Fruit fly (Drosophila melanogaster) whole organism, pupa: Measurements from ENCODE around the gene CG18661.

Experiments
- CG10348 ChIP-seq: fragments of 200-800 bp; sonication (Bioruptor generic); IDR thresholded peaks from 2 replicates; pipeline ENCODE4 v1.3.6; 2022; ENCODE audit warnings: missing biosample characterization, missing genetic modification characterization
- CG12605 ChIP-seq: fragments of 200-800 bp; sonication (Bioruptor generic); IDR thresholded peaks from 2 replicates; pipeline ENCODE4 v1.3.6; 2022; ENCODE audit warnings: missing biosample characterization, missing genetic modification characterization
- CG13204 ChIP-seq: fragments of 200-800 bp; sonication (Bioruptor generic); optimal IDR thresholded peaks from 2 replicates; lab custom pipeline; 2018; ENCODE audit warnings: missing biosample characterization, mild to moderate bottlenecking, missing genetic modification characterization, moderate library complexity
- CG14655 ChIP-seq: fragments of 200-800 bp; sonication (Bioruptor generic); optimal IDR thresholded peaks from 3 replicates; lab custom pipeline; 2017; ENCODE audit warnings: mild to moderate bottlenecking, missing biosample characterization, missing genetic modification reagents, missing genetic modification characterization
- CG15710 ChIP-seq: fragments of 200-800 bp; sonication (Bioruptor generic); optimal IDR thresholded peaks from 2 replicates; lab custom pipeline; 2018; ENCODE audit warnings: missing biosample characterization, mild to moderate bottlenecking, missing genetic modification characterization, moderate library complexity
- CG17806 ChIP-seq: fragments of 200-800 bp; sonication (Bioruptor generic); optimal IDR thresholded peaks from 2 replicates; lab custom pipeline; 2018; ENCODE audit warnings: missing biosample characterization, mild to moderate bottlenecking, missing genetic modification characterization, moderate library complexity
- CG32121 ChIP-seq: fragments of 200-800 bp; sonication (Bioruptor generic); IDR thresholded peaks from 2 replicates; pipeline ENCODE4 v1.3.6; 2022; ENCODE audit warnings: missing biosample characterization, missing genetic modification characterization
- CG34367 ChIP-seq: fragments of 200-800 bp; sonication (Bioruptor generic); optimal IDR thresholded peaks from 2 replicates; lab custom pipeline; 2018; ENCODE audit warnings: missing biosample characterization, mild to moderate bottlenecking, missing genetic modification characterization
- CG4496 ChIP-seq: fragments of 200-800 bp; sonication (Bioruptor generic); IDR thresholded peaks from 3 replicates; pipeline ENCODE4 v1.3.6; 2022; ENCODE audit warnings: missing biosample characterization, missing genetic modification characterization
- CG8159 ChIP-seq: fragments of 200-800 bp; sonication (Bioruptor generic); optimal IDR thresholded peaks from 3 replicates; lab custom pipeline; 2018; ENCODE audit warnings: missing biosample characterization, mild to moderate bottlenecking, missing genetic modification characterization, moderate library complexity
- CG8301 ChIP-seq: fragments of 200-800 bp; sonication (Bioruptor generic); optimal IDR thresholded peaks from 2 replicates; lab custom pipeline; 2018; ENCODE audit warnings: missing biosample characterization, mild to moderate bottlenecking, missing genetic modification characterization
- CG9948 ChIP-seq: fragments of 200-800 bp; sonication (Bioruptor generic); optimal IDR thresholded peaks from 2 replicates; lab custom pipeline; 2018; ENCODE audit warnings: missing biosample characterization, mild to moderate bottlenecking, missing genetic modification characterization, moderate library complexity
- D1 ChIP-seq: fragments of 200-800 bp; sonication (Bioruptor generic); optimal IDR thresholded peaks from 2 replicates; lab custom pipeline; 2018; ENCODE audit warnings: missing biosample characterization, mild to moderate bottlenecking, missing genetic modification characterization, moderate library complexity
- EcR ChIP-seq: fragments of 200-800 bp; sonication (Bioruptor generic); optimal IDR thresholded peaks from 3 replicates; lab custom pipeline; 2019; ENCODE audit warnings: missing biosample characterization, missing genetic modification characterization, mild to moderate bottlenecking, moderate library complexity, missing genetic modification reagents
- Ets98B ChIP-seq: fragments of 200-800 bp; sonication (Bioruptor generic); IDR thresholded peaks from 2 replicates; pipeline ENCODE4 v1.3.6; 2022; ENCODE audit warnings: missing biosample characterization, missing genetic modification characterization
- Pif1A ChIP-seq: fragments of 200-800 bp; sonication (Bioruptor generic); optimal IDR thresholded peaks from 3 replicates; lab custom pipeline; 2016; ENCODE audit warnings: missing biosample characterization, missing genetic modification characterization
- Pif1B ChIP-seq: fragments of 200-800 bp; sonication (Bioruptor generic); optimal IDR thresholded peaks from 3 replicates; lab custom pipeline; 2016; ENCODE audit warnings: missing biosample characterization, missing genetic modification characterization
- Snoo ChIP-seq: fragments of 200-800 bp; sonication (Bioruptor generic); optimal IDR thresholded peaks from 3 replicates; lab custom pipeline; 2017; ENCODE audit warnings: missing biosample characterization, mild to moderate bottlenecking, missing genetic modification characterization, inconsistent platforms
- fd96Ca ChIP-seq: fragments of 200-800 bp; sonication (Bioruptor generic); IDR thresholded peaks from 3 replicates; pipeline ENCODE4 v1.3.6; 2022; ENCODE audit warnings: missing biosample characterization, missing genetic modification characterization
- gl ChIP-seq: fragments of 200-800 bp; sonication (Bioruptor generic); optimal IDR thresholded peaks from 2 replicates; lab custom pipeline; 2018; ENCODE audit warnings: missing biosample characterization, mild to moderate bottlenecking, missing genetic modification characterization
- rn ChIP-seq: fragments of 200-800 bp; sonication (Bioruptor generic); IDR thresholded peaks from 2 replicates; pipeline ENCODE4 v1.3.6; 2022; ENCODE audit warnings: missing biosample characterization, missing genetic modification characterization

Gene CG18661

DNA sequence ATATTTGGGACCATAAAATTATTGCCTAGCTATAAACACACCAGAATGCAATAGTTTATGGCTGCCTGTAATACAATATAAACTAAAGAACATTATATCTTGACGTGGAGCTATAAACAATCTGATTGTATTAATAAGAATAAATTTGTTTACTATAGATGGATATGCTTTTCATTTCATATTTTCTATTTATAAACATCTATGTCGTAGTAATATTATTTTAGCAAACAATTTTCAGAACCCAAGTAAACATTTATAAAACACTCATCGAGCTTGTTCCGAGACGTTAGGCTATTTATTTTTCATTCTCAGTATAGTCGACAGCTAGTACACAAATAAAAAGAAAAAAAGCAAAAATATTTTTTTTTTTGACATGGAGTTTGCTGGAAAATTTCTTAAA lies 17.0 kb upstream of the CG18661 start, which contains the start of gene CG18662:
Gene CG18662 (plus strand): TSS at position 301 of the 400 bp plus-strand sequence.
- TF ChIP-seq Ets98B (no peak), CG8159 (tag; lab: Kevin White, UChicago) (no peak), Pif1B (no peak), CG4496 (GFP tag; lab: Robert Waterston, UW) (no peak), EcR (GFP tag; lab: Kevin White, UChicago) (no peak), Pif1A (GFP tag; lab: Kevin White, UChicago) (no peak), CG32121 (no peak)

DNA sequence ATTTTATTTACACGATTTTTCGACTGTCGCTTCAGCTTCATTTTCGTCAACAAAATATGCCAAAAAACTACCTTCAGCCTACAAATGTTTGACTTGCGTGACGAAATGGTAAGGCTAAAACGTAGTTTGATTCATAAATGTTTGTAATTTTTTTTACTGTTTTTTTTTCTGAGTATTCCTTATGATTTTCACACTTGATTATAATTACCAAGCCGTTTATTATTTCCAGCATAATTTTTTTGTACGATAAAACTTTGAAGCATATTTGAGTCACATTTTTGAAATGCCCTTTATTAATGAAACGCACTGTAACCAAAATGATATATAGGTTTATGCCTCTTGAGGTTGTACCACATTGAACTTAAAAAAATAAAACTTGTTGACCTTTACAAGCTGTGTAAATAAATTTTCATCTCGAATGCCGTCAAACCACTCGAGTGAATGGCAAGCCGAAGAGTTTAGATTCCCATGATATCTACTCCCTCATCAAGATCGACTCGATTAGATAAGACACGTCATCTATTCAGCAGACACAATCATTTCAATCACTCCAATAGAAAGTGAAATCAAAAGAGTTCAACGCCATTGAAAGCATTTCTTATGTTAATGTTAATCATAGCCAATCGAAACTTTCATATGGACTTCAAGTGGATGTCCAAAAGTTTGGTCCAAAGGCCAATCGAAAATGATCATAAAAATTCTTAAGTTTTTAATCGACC lies 14.7 kb upstream of the CG18661 start:
- TF ChIP-seq Pif1B = no peak
- no peak for TF ChIP-seq CG32121
- no peak for TF ChIP-seq CG8159 (tag; lab: Kevin White, UChicago)
- TF ChIP-seq Ets98B = no peak
- no peak for TF ChIP-seq Pif1A (GFP tag; lab: Kevin White, UChicago)
- TF ChIP-seq CG4496 (GFP tag; lab: Robert Waterston, UW) = no peak
- no peak for TF ChIP-seq CG17806 (tag; lab: Kevin White, UChicago)
- no peak for TF ChIP-seq CG14655 (GFP tag; lab: Kevin White, UChicago)
- TF ChIP-seq Snoo (tag; lab: Kevin White, UChicago) = no peak
- no peak for TF ChIP-seq fd96Ca (GFP tag; lab: Robert Waterston, UW)
- no peak for TF ChIP-seq CG13204 (GFP tag; lab: Kevin White, UChicago)

DNA sequence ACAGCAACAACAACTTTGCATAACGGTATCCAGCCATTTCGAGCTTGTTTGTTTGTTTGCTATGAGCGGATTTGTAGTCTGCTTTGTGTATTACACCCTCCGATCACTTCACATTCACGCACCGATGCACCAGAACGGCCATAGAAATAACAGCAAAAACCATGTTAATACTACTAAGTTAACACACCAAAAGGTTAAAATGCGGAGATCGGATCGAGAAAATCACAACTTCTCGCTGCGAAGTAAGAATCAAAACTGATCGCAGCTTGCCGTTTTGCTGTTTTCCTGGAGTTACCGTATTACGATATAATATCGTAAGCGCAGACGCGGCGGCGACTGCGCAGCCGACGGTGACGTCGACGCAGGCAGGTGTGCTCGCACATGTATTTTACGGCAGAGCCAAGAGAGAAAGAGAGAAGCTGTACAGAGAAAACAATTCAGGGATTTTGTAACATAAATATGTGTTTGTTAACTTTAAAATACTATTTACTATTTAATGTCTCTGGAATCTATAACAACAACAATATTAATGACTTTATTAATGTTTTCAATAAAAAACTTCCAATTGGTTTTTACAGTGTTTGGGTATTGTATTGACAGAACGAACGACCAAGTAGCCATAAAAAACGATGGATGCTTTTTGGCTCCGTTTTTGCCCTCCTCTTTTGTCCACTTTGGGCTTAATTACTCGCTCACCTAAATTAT lies 12.6 kb upstream of the CG18661 start, which contains the start of gene CG13101:
Gene CG13101 (minus strand): TSS at position 259 of the 705 bp plus-strand sequence.
- peak; percentile 89 for TF ChIP-seq fd96Ca (GFP tag; lab: Robert Waterston, UW)
- peak; percentile 96 for TF ChIP-seq CG4496 (GFP tag; lab: Robert Waterston, UW)
- TF ChIP-seq CG12605 (GFP tag; lab: Robert Waterston, UW) = peak; percentile 98
- peak; percentile 96 for TF ChIP-seq Ets98B
- TF ChIP-seq Snoo (tag; lab: Kevin White, UChicago) = peak; percentile 90
- TF ChIP-seq rn (GFP tag; lab: Robert Waterston, UW) = peak; percentile 96
- peak; percentile 95 for TF ChIP-seq CG14655 (GFP tag; lab: Kevin White, UChicago)
- TF ChIP-seq D1 = peak; percentile 90
- peak; percentile 78 for TF ChIP-seq gl
- TF ChIP-seq CG8301 (tag; lab: Kevin White, UChicago) = peak; percentile 95
- peak; percentile 97 for TF ChIP-seq CG32121
- peak; percentile 85 for TF ChIP-seq Pif1A (GFP tag; lab: Kevin White, UChicago)
- peak; percentile 93 for TF ChIP-seq CG9948 (tag; lab: Kevin White, UChicago)
- peak; percentile 92 for TF ChIP-seq CG34367 (tag; lab: Kevin White, UChicago)
- peak; percentile 84; the same call in 1 of the 2 replicates for TF ChIP-seq CG10348 (GFP tag; lab: Robert Waterston, UW)
- peak; percentile 93 for TF ChIP-seq CG17806 (tag; lab: Kevin White, UChicago)
- peak; percentile 63 for TF ChIP-seq CG13204 (GFP tag; lab: Kevin White, UChicago)
- TF ChIP-seq CG8159 (tag; lab: Kevin White, UChicago) = peak; percentile 93
- no peak for TF ChIP-seq EcR (GFP tag; lab: Kevin White, UChicago)
- peak; percentile 92 for TF ChIP-seq Pif1B
- peak; percentile 94 for TF ChIP-seq CG15710 (tag; lab: Kevin White, UChicago)

dm6 chr2L:8987251-8987937 lies 10.0 kb upstream of the CG18661 start:
- no peak for TF ChIP-seq CG12605 (GFP tag; lab: Robert Waterston, UW)
- no peak for TF ChIP-seq CG8301 (tag; lab: Kevin White, UChicago)
- no peak for TF ChIP-seq gl
- no peak for TF ChIP-seq CG13204 (GFP tag; lab: Kevin White, UChicago)
- TF ChIP-seq CG9948 (tag; lab: Kevin White, UChicago) = no peak
- no peak for TF ChIP-seq Pif1B
- no peak for TF ChIP-seq CG17806 (tag; lab: Kevin White, UChicago)
- TF ChIP-seq CG4496 (GFP tag; lab: Robert Waterston, UW) = no peak
- no peak for TF ChIP-seq CG15710 (tag; lab: Kevin White, UChicago)

dm6 chr2L:8989037-8989591 lies 8.3 kb upstream of the CG18661 start, which contains the start of gene rost:
TSS of gene rost (minus strand) at chr2L:8989539.
- TF ChIP-seq Pif1B (peak; percentile 65), CG9948 (tag; lab: Kevin White, UChicago) (no peak), CG13204 (GFP tag; lab: Kevin White, UChicago) (peak; percentile 55), CG8159 (tag; lab: Kevin White, UChicago) (peak; percentile 34), rn (GFP tag; lab: Robert Waterston, UW) (no peak), CG4496 (GFP tag; lab: Robert Waterston, UW) (peak; percentile 38; the same call in 1 of the 3 replicates), CG15710 (tag; lab: Kevin White, UChicago) (peak; percentile 26), CG34367 (tag; lab: Kevin White, UChicago) (peak; percentile 9), D1 (no peak), EcR (GFP tag; lab: Kevin White, UChicago) (peak; percentile 72), CG32121 (no peak), Pif1A (GFP tag; lab: Kevin White, UChicago) (peak; percentile 7)
- TF ChIP-seq, all 21 proteins: peak for 8
